Worm (Caenorhabditis elegans): ENCODE data around the gene F40F8.1.

ce11 chrII:11161675-11162074, 34.2 kb downstream of the F40F8.1 start:
- no peak for TF ChIP-seq ceh-13 (GFP tag; optimal IDR thresholded peaks at IDR 0.05)
- no peak for TF ChIP-seq ama-1 (optimal IDR thresholded peaks at IDR 0.05)
- TF ChIP-seq tbx-37 (GFP tag; conservative IDR thresholded peaks at IDR 0.05): no peak
- TF ChIP-seq tra-4 (tag; optimal IDR thresholded peaks at IDR 0.05): no peak

All from whole organism, early embryonic.